Worm (Caenorhabditis elegans) whole organism, late embryonic: ENCODE measurements around the gene F56C3.3.

Experiments
- C38D4.7 ChIP-seq: fragments of 200-800 bp; sonication (Bioruptor generic); optimal IDR thresholded peaks from 2 replicates; lab custom pipeline; 2018; ENCODE audit warnings: mild to moderate bottlenecking, missing genetic modification characterization, moderate library complexity, missing compliant biosample characterization
- F13H6.1 ChIP-seq: sonication (generic microtip); optimal IDR thresholded peaks from 2 replicates; lab custom pipeline; 2016; ENCODE audit warnings: missing genetic modification characterization, missing compliant biosample characterization
- ceh-9 ChIP-seq: sonication (generic microtip); optimal IDR thresholded peaks from 2 replicates; lab custom pipeline; 2016; ENCODE audit warnings: mild to moderate bottlenecking, missing genetic modification characterization, inconsistent platforms, missing compliant biosample characterization
- fkh-10 ChIP-seq: fragments of 150-350 bp; optimal IDR thresholded peaks from 2 replicates; lab custom pipeline; 2014; ENCODE audit warnings: missing biosample characterization, missing genetic modification reagents, missing genetic modification characterization
- lin-11 ChIP-seq: fragments of 200-800 bp; sonication (Bioruptor generic); optimal IDR thresholded peaks from 2 replicates; lab custom pipeline; 2018; ENCODE audit warnings: mild to moderate bottlenecking, missing genetic modification characterization, missing compliant biosample characterization
- nhr-11 ChIP-seq: fragments of 150-350 bp; optimal IDR thresholded peaks from 2 replicates; lab custom pipeline; 2014; ENCODE audit warnings: missing biosample characterization, missing genetic modification characterization
- pha-4 ChIP-seq: fragments of 150-350 bp; optimal IDR thresholded peaks from 2 replicates; lab custom pipeline; 2018; ENCODE audit warnings: missing biosample characterization, missing genetic modification reagents, missing genetic modification characterization
- tbx-2 ChIP-seq: sonication (generic microtip); optimal IDR thresholded peaks from 2 replicates; lab custom pipeline; 2016; ENCODE audit warnings: missing genetic modification characterization, missing compliant biosample characterization
- unc-55 ChIP-seq: sonication (generic microtip); optimal IDR thresholded peaks from 2 replicates; lab custom pipeline; 2017; ENCODE audit warnings: missing biosample characterization, missing genetic modification reagents, missing genetic modification characterization
- zip-5 ChIP-seq: sonication (generic microtip); optimal IDR thresholded peaks from 2 replicates; lab custom pipeline; 2016; ENCODE audit warnings: missing genetic modification characterization, missing compliant biosample characterization

ce11 chrX:1327201-1327600, 31.0 kb downstream of the F56C3.3 start:
- TF ChIP-seq fkh-10 (no peak), unc-55 (GFP tag; lab: Kevin White, UChicago) (no peak), nhr-11 (no peak), lin-11 (tag; lab: Kevin White, UChicago) (no peak), pha-4 (tag; lab: Kevin White, UChicago) (no peak), ceh-9 (tag; lab: Kevin White, UChicago) (no peak), C38D4.7 (GFP tag; lab: Kevin White, UChicago) (no peak), zip-5 (tag; lab: Kevin White, UChicago) (no peak), tbx-2 (no peak), F13H6.1 (tag; lab: Kevin White, UChicago) (no peak)
